Worm (Caenorhabditis elegans) whole organism, early embryonic: Measurements from ENCODE around the gene srx-10.

Source experiments
- B0310.2 ChIP-seq: sonication (generic microtip); optimal IDR thresholded peaks from 2 replicates; lab custom pipeline; 2016; ENCODE audit warnings: mild to moderate bottlenecking, missing genetic modification characterization, missing compliant biosample characterization
- F13C5.2 ChIP-seq: sonication (generic microtip); optimal IDR thresholded peaks from 2 replicates; lab custom pipeline; 2017; ENCODE audit warnings: mild to moderate bottlenecking, missing genetic modification characterization, inconsistent platforms, missing compliant biosample characterization
- aly-1 ChIP-seq: sonication (generic microtip); optimal IDR thresholded peaks from 2 replicates; lab custom pipeline; 2016; ENCODE audit warnings: missing genetic modification characterization, missing compliant biosample characterization
- ama-1 ChIP-seq: fragments of 150-350 bp; optimal IDR thresholded peaks from 2 replicates; lab custom pipeline; 2014
- ceh-13 ChIP-seq: fragments of 200-800 bp; sonication (Bioruptor generic); optimal IDR thresholded peaks from 2 replicates; lab custom pipeline; 2018; ENCODE audit warnings: mild to moderate bottlenecking, missing genetic modification characterization, missing compliant biosample characterization
- ceh-36 ChIP-seq: sonication (generic microtip); optimal IDR thresholded peaks from 2 replicates; lab custom pipeline; 2016; ENCODE audit warnings: missing genetic modification characterization, inconsistent platforms, missing compliant biosample characterization
- ets-7 ChIP-seq: sonication (generic microtip); optimal IDR thresholded peaks from 2 replicates; lab custom pipeline; 2016; ENCODE audit warnings: missing genotype, missing genetic modification characterization, missing compliant biosample characterization
- flt-1 ChIP-seq: fragments of 200-800 bp; sonication (Bioruptor generic); IDR thresholded peaks from 2 replicates; pipeline ENCODE4 v1.3.6; 2022; ENCODE audit warnings: missing genetic modification characterization, missing compliant biosample characterization
- hmbx-1 ChIP-seq: sonication (generic microtip); optimal IDR thresholded peaks from 2 replicates; lab custom pipeline; 2016; ENCODE audit warnings: mild to moderate bottlenecking, missing genetic modification characterization, missing compliant biosample characterization
- hmg-4 ChIP-seq: fragments of 200-800 bp; sonication (Bioruptor generic); optimal IDR thresholded peaks from 2 replicates; lab custom pipeline; 2018; ENCODE audit warnings: mild to moderate bottlenecking, missing genetic modification characterization, missing compliant biosample characterization
- hnd-1 ChIP-seq: sonication (generic microtip); optimal IDR thresholded peaks from 2 replicates; lab custom pipeline; 2016; ENCODE audit warnings: missing genetic modification characterization, missing compliant biosample characterization
- pes-1 ChIP-seq: fragments of 200-800 bp; sonication (Bioruptor generic); IDR thresholded peaks from 2 replicates; pipeline ENCODE4 v1.3.6; 2022; ENCODE audit warnings: missing genetic modification reagents, missing genetic modification characterization, missing compliant biosample characterization
- scrt-1 ChIP-seq: fragments of 200-800 bp; sonication (Bioruptor generic); IDR thresholded peaks from 2 replicates; pipeline ENCODE4 v1.3.6; 2022; ENCODE audit warnings: missing genetic modification characterization, missing compliant biosample characterization
- sea-1 ChIP-seq: fragments of 200-800 bp; sonication (Bioruptor generic); conservative IDR thresholded peaks from 2 replicates; pipeline ENCODE4 v1.3.6; 2022; ENCODE audit warnings: missing genetic modification characterization, missing compliant biosample characterization
- tbx-11 ChIP-seq: fragments of 200-800 bp; sonication (Bioruptor generic); IDR thresholded peaks from 2 replicates; pipeline ENCODE4 v1.3.6; 2022; ENCODE audit warnings: missing genetic modification characterization, missing compliant biosample characterization
- tbx-37 ChIP-seq: fragments of 200-800 bp; sonication (Bioruptor generic); conservative IDR thresholded peaks from 2 replicates; pipeline ENCODE4 v1.3.6; 2022; ENCODE audit warnings: missing genetic modification reagents, missing genetic modification characterization, missing compliant biosample characterization
- tra-4 ChIP-seq: sonication (generic microtip); optimal IDR thresholded peaks from 2 replicates; lab custom pipeline; 2017; ENCODE audit warnings: missing genetic modification characterization, missing compliant biosample characterization

Gene srx-10

ce11 chrV:13946385-13947019 is at the start of gene srx-10, which contains the start of gene clec-226:
srx-10 (minus strand) TSS chrV:13946485.
clec-226 (plus strand) TSS chrV:13946969.
- TF ChIP-seq sea-1 (GFP tag; lab: Robert Waterston, UW), result no peak

- TF ChIP-seq ceh-36, result no peak
- no peak for TF ChIP-seq tra-4 (tag; lab: Kevin White, UChicago)
- no peak for TF ChIP-seq hmg-4
- no peak for TF ChIP-seq ceh-13
- no peak for TF ChIP-seq flt-1
- TF ChIP-seq pes-1 (GFP tag; lab: Robert Waterston, UW), result no peak
- no peak for TF ChIP-seq ama-1 (lab: Kevin White, UChicago)
- TF ChIP-seq scrt-1, result no peak
Observed at ce11 chrV:13993478-13993877, 47.2 kb upstream of the srx-10 start.

- TF ChIP-seq tbx-11 (GFP tag; lab: Robert Waterston, UW), result no peak
Observed at ce11 chrV:13992485-13992884, 46.2 kb upstream of the srx-10 start, which contains the start of gene droe-4. droe-4 (plus strand) TSS chrV:13992656.

ce11 chrV:13986823-13987222 is 40.5 kb upstream of the srx-10 start:
- TF ChIP-seq ets-7 (tag; lab: Kevin White, UChicago) (no peak), tbx-37 (GFP tag; lab: Robert Waterston, UW) (no peak), tbx-11 (GFP tag; lab: Robert Waterston, UW) (no peak)

ce11 chrV:13984828-13985227 is 38.5 kb upstream of the srx-10 start, which contains the start of gene end-1:
end-1 (plus strand) TSS chrV:13985128.
- TF ChIP-seq hmg-4 (no peak), tbx-11 (GFP tag; lab: Robert Waterston, UW) (no peak), flt-1 (no peak), hnd-1 (tag; lab: Kevin White, UChicago) (no peak), tbx-37 (GFP tag; lab: Robert Waterston, UW) (no peak), ceh-36 (no peak), sea-1 (GFP tag; lab: Robert Waterston, UW) (no peak), tra-4 (tag; lab: Kevin White, UChicago) (no peak), B0310.2 (no peak), F13C5.2 (no peak), aly-1 (tag; lab: Kevin White, UChicago) (no peak), hmbx-1 (no peak), ets-7 (tag; lab: Kevin White, UChicago) (no peak), ceh-13 (no peak), pes-1 (GFP tag; lab: Robert Waterston, UW) (no peak), ama-1 (lab: Kevin White, UChicago) (no peak), scrt-1 (no peak)

ce11 chrV:13981677-13982076 is 35.4 kb upstream of the srx-10 start:
- TF ChIP-seq F13C5.2 (no peak), ceh-13 (no peak), hmg-4 (no peak), pes-1 (GFP tag; lab: Robert Waterston, UW) (no peak), tbx-37 (GFP tag; lab: Robert Waterston, UW) (no peak), tbx-11 (GFP tag; lab: Robert Waterston, UW) (no peak), B0310.2 (no peak), scrt-1 (no peak), ets-7 (tag; lab: Kevin White, UChicago) (no peak), flt-1 (no peak), hmbx-1 (no peak), tra-4 (tag; lab: Kevin White, UChicago) (no peak), ceh-36 (no peak), hnd-1 (tag; lab: Kevin White, UChicago) (no peak), ama-1 (lab: Kevin White, UChicago) (no peak), sea-1 (GFP tag; lab: Robert Waterston, UW) (no peak), aly-1 (tag; lab: Kevin White, UChicago) (no peak)

ce11 chrV:13980807-13981206 is 34.5 kb upstream of the srx-10 start, which contains the start of gene eol-1:
eol-1 (minus strand) TSS chrV:13980907.
- TF ChIP-seq flt-1 (no peak), tra-4 (tag; lab: Kevin White, UChicago) (no peak), B0310.2 (no peak), hmg-4 (no peak), tbx-37 (GFP tag; lab: Robert Waterston, UW) (no peak), F13C5.2 (no peak), tbx-11 (GFP tag; lab: Robert Waterston, UW) (no peak), pes-1 (GFP tag; lab: Robert Waterston, UW) (no peak), ama-1 (lab: Kevin White, UChicago) (no peak), hnd-1 (tag; lab: Kevin White, UChicago) (no peak), ceh-36 (no peak), sea-1 (GFP tag; lab: Robert Waterston, UW) (no peak), aly-1 (tag; lab: Kevin White, UChicago) (no peak), scrt-1 (no peak), hmbx-1 (no peak), ceh-13 (no peak)

- TF ChIP-seq hnd-1 (tag; lab: Kevin White, UChicago) (no peak), ets-7 (tag; lab: Kevin White, UChicago) (no peak), tra-4 (tag; lab: Kevin White, UChicago) (no peak), hmg-4 (no peak), ceh-36 (no peak), sea-1 (GFP tag; lab: Robert Waterston, UW) (no peak), aly-1 (tag; lab: Kevin White, UChicago) (no peak), ceh-13 (no peak), tbx-11 (GFP tag; lab: Robert Waterston, UW) (no peak), B0310.2 (no peak), tbx-37 (GFP tag; lab: Robert Waterston, UW) (no peak), ama-1 (lab: Kevin White, UChicago) (no peak), hmbx-1 (no peak), F13C5.2 (no peak), scrt-1 (no peak), flt-1 (no peak), pes-1 (GFP tag; lab: Robert Waterston, UW) (no peak)
Observed at ce11 chrV:13963279-13963976, 17.1 kb upstream of the srx-10 start, which contains the start of gene sao-1. sao-1 (plus strand) TSS chrV:13963926.
